Fruit fly (Drosophila melanogaster): ENCODE data around the gene CG34251.

CG34251 gene

dm6 chr3L:17652878-17653700 lies 18.3 kb upstream of the CG34251 start (continued):
- no peak for TF ChIP-seq Sox102F (GFP tag; optimal IDR thresholded peaks at IDR 0.05)
- TF ChIP-seq lz (GFP tag; optimal IDR thresholded peaks at IDR 0.05) = peak; percentile 0
- TF ChIP-seq ss (GFP tag; optimal IDR thresholded peaks at IDR 0.05) = peak; percentile 17 to 26
- TF ChIP-seq vri (GFP tag; optimal IDR thresholded peaks at IDR 0.05) = peak; percentile 56
- peak; percentile 31; the same call in 1 of the 3 replicates for TF ChIP-seq CG6163 (GFP tag; IDR thresholded peaks at IDR 0.05)
- no peak for TF ChIP-seq Sox14 (GFP tag; optimal IDR thresholded peaks at IDR 0.05)
- peak; percentile 13 for TF ChIP-seq CG6808 (GFP tag; optimal IDR thresholded peaks at IDR 0.05)
- no peak for TF ChIP-seq spab (GFP tag; optimal IDR thresholded peaks at IDR 0.05)
- peak; percentile 90 for TF ChIP-seq fkh (GFP tag; optimal IDR thresholded peaks at IDR 0.05)
- peak; percentile 14 for TF ChIP-seq OdsH (GFP tag; optimal IDR thresholded peaks at IDR 0.05)
- TF ChIP-seq CG9139 (GFP tag; optimal IDR thresholded peaks at IDR 0.05) = no peak

- TF ChIP-seq pdm3 (GFP tag; optimal IDR thresholded peaks at IDR 0.05) (peak; percentile 86), CG7368 (GFP tag; optimal IDR thresholded peaks at IDR 0.05) (peak; percentile 76), CG10669 (GFP tag; optimal IDR thresholded peaks at IDR 0.05) (peak; percentile 77), CG11902 (GFP tag; optimal IDR thresholded peaks at IDR 0.05) (peak; percentile 76), OdsH (GFP tag; optimal IDR thresholded peaks at IDR 0.05) (peak; percentile 87), Hr39 (GFP tag; optimal IDR thresholded peaks at IDR 0.05) (peak; percentile 86), CG31627 (GFP tag; optimal IDR thresholded peaks at IDR 0.05) (peak; percentile 89), fkh (GFP tag; optimal IDR thresholded peaks at IDR 0.05) (peak; percentile 70), esn (GFP tag; optimal IDR thresholded peaks at IDR 0.05) (peak; percentile 90), eg (GFP tag; IDR thresholded peaks at IDR 0.05) (peak; percentile 86), CG3919 (GFP tag; optimal IDR thresholded peaks at IDR 0.05) (peak; percentile 83), Sox15 (GFP tag; optimal IDR thresholded peaks at IDR 0.05) (peak; percentile 79), Sox14 (GFP tag; optimal IDR thresholded peaks at IDR 0.05) (peak; percentile 85), Eip93F (GFP tag; optimal IDR thresholded peaks at IDR 0.05) (peak; percentile 69), Smox (GFP tag; optimal IDR thresholded peaks at IDR 0.05) (peak; percentile 87), Hr38 (GFP tag; optimal IDR thresholded peaks at IDR 0.05) (no peak), Blimp-1 (GFP tag; optimal IDR thresholded peaks at IDR 0.05) (peak; percentile 66), CG6276 (GFP tag; optimal IDR thresholded peaks at IDR 0.05) (peak; percentile 21), CG10631 (GFP tag; optimal IDR thresholded peaks at IDR 0.05) (peak; percentile 90), dsx (GFP tag; optimal IDR thresholded peaks at IDR 0.05; ENCODE audit: poor library complexity, severe bottlenecking) (peak; percentile 81), net (GFP tag; optimal IDR thresholded peaks at IDR 0.05) (peak; percentile 82), fd85E (GFP tag; optimal IDR thresholded peaks at IDR 0.05) (no peak), Eip75B (GFP tag; optimal IDR thresholded peaks at IDR 0.05) (peak; percentile 78), lz (GFP tag; optimal IDR thresholded peaks at IDR 0.05) (peak; percentile 87), Ets96B (tag; optimal IDR thresholded peaks at IDR 0.05) (peak; percentile 86), ss (GFP tag; optimal IDR thresholded peaks at IDR 0.05) (peak; percentile 31 to 70), salr (GFP tag; optimal IDR thresholded peaks at IDR 0.05) (peak; percentile 67 to 69), CG6854 (GFP tag; optimal IDR thresholded peaks at IDR 0.05) (peak; percentile 55), CG3032 (tag; optimal IDR thresholded peaks at IDR 0.05) (peak; percentile 91), CG6163 (GFP tag; IDR thresholded peaks at IDR 0.05) (peak; percentile 76), dac (GFP tag; optimal IDR thresholded peaks at IDR 0.05) (peak; percentile 38), topi (GFP tag; optimal IDR thresholded peaks at IDR 0.05) (peak; percentile 83), CG8632 (GFP tag; optimal IDR thresholded peaks at IDR 0.05) (peak; percentile 75), vri (GFP tag; optimal IDR thresholded peaks at IDR 0.05) (peak; percentile 56), spab (GFP tag; optimal IDR thresholded peaks at IDR 0.05) (peak; percentile 23), CG16779 (tag; optimal IDR thresholded peaks at IDR 0.05) (peak; percentile 32), CG8119 (GFP tag; IDR thresholded peaks at IDR 0.05) (peak; percentile 67; the same call in 2 of the 3 replicates), CG8319 (GFP tag; optimal IDR thresholded peaks at IDR 0.05) (peak; percentile 58), CG15336 (GFP tag; IDR thresholded peaks at IDR 0.05) (peak; percentile 79), Sox102F (GFP tag; optimal IDR thresholded peaks at IDR 0.05) (peak; percentile 74), CG11294 (GFP tag; IDR thresholded peaks at IDR 0.05) (peak; percentile 59; the same call in 1 of the 2 replicates)
These were observed 17.4 kb upstream of the CG34251 start, which contains the start of the genes Krn, Ndfip and CG7484 for dm6 chr3L:17653701-17654667. Gene Krn (minus strand): TSS chr3L:17654280. Gene Ndfip (minus strand): TSS chr3L:17654280. Gene CG7484 (plus strand): TSS chr3L:17654617.
